Worm (Caenorhabditis elegans): Measurements from ENCODE around the gene gcc-2.
A peak's percentile ranks its signal among the peaks of the same experiment; 100 is the strongest.

The gcc-2 gene

DNA sequence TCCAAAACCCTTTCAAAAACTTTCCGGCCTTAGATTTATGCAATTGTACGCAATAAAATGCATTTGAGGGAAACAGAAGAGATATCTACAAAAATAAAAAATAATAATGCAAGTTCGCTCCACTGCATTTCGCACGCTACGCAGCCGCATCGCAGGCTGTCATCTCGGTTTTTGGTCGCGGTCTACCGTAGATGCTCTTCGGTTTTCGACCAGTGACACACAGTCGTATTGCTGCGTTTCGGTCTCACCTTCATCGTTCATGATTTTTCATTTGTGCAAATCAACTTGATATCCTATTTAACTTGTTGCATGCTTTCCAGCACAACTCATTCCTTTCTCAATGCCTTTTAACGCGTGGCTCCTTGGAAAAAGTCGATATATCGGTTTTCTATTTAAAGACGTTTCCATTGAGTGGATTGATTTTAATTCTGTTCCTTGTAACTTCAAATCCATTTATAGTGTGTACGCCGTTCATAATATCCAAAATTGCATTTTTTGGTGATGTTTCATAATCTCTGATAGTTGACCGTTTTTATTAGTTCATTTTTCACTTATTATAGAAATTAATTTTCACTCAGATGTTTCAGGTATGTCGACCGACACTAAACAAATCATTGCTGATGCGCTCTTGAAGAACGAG is 18.8 kb upstream of the gcc-2 start, which contains the start of gene vha-1 (continued):
- TF ChIP-seq lin-15B (tag; optimal IDR thresholded peaks at IDR 0.05), result peak; percentile 40
- peak; percentile 69; the same call in 1 of the 2 replicates for TF ChIP-seq madf-9 (GFP tag; conservative IDR thresholded peaks at IDR 0.05)
- peak; percentile 60; the same call in 1 of the 2 replicates for TF ChIP-seq pha-4 (GFP tag; IDR thresholded peaks at IDR 0.05)
- TF ChIP-seq pha-4 (tag; optimal IDR thresholded peaks at IDR 0.05), result no peak
- 0 out of 2 replicates have a peak, but pooled peaks have one; percentile 46 for TF ChIP-seq tra-1 (GFP tag; IDR thresholded peaks at IDR 0.05)
- TF ChIP-seq arid-1 (GFP tag; conservative IDR thresholded peaks at IDR 0.05), result peak; percentile 44
- TF ChIP-seq aha-1 (tag), result peak; percentile 48
- peak; percentile 70 for TF ChIP-seq hlh-30 (tag; optimal IDR thresholded peaks at IDR 0.05; ENCODE audit: insufficient read depth)
- no peak for TF ChIP-seq R02D3.7 (tag; optimal IDR thresholded peaks at IDR 0.05)
- peak; percentile 42; the same call in 1 of the 2 replicates for TF ChIP-seq ceh-44 (GFP tag; IDR thresholded peaks at IDR 0.05)
- TF ChIP-seq hlh-11 (tag; optimal IDR thresholded peaks at IDR 0.05), result peak; percentile 88
- no peak; the same call in 1 of the 2 replicates for TF ChIP-seq nhr-42 (GFP tag; IDR thresholded peaks at IDR 0.05)
- peak; percentile 26 for TF ChIP-seq fkh-10 (GFP tag; optimal IDR thresholded peaks at IDR 0.05)
- TF ChIP-seq nhr-10 (tag; optimal IDR thresholded peaks at IDR 0.05), result peak; percentile 78
- TF ChIP-seq lsy-2 (tag; optimal IDR thresholded peaks at IDR 0.05), result peak; percentile 91 to 96
- peak; percentile 77 for TF ChIP-seq T26A8.4 (GFP tag; IDR thresholded peaks at IDR 0.05)
- TF ChIP-seq vab-7 (GFP tag; IDR thresholded peaks at IDR 0.05), result no peak
- TF ChIP-seq dmd-8 (GFP tag; IDR thresholded peaks at IDR 0.05), result no peak

DNA sequence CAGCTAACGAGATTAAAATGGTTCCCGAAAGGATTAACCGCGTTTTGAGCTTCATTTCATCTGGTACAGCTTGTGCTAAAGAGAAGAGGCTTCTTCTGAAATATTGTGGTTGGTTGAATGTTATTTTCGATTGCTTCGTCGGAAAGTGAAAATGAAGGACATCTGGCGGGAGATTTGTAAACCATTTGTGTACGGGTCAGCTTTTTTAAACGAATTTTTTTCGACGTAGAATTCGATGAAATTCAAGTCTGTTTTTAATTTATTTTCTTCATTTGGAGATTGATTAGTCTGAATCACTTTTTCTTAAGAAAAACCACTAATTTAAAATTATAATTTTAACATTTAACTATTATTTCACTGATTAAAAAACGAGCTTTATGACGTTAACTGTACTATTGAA is 18.3 kb upstream of the gcc-2 start, which contains the start of gene sqv-3:
sqv-3 (minus strand) TSS at position 101 of the 400 bp plus-strand sequence.
- no peak for TF ChIP-seq T26A8.4 (GFP tag; IDR thresholded peaks at IDR 0.05)
- TF ChIP-seq mdt-29 (GFP tag; IDR thresholded peaks at IDR 0.05), result no peak
- no peak for TF ChIP-seq ZK337.2 (GFP tag; IDR thresholded peaks at IDR 0.05)
- no peak for TF ChIP-seq ztf-7 (tag; optimal IDR thresholded peaks at IDR 0.05)
- no peak for TF ChIP-seq dmd-8 (GFP tag; IDR thresholded peaks at IDR 0.05)
- no peak for TF ChIP-seq mdl-1 (tag; optimal IDR thresholded peaks at IDR 0.05)
- no peak for TF ChIP-seq pqm-1 (tag; optimal IDR thresholded peaks at IDR 0.05)
- no peak for TF ChIP-seq nhr-77 (tag; optimal IDR thresholded peaks at IDR 0.05)
- no peak for TF ChIP-seq vab-7 (GFP tag; IDR thresholded peaks at IDR 0.05)
- no peak for TF ChIP-seq saeg-2 (GFP tag; IDR thresholded peaks at IDR 0.05)
- TF ChIP-seq ceh-28 (tag; optimal IDR thresholded peaks at IDR 0.05), result no peak
- no peak for TF ChIP-seq pha-4 (GFP tag; IDR thresholded peaks at IDR 0.05)
- no peak for TF ChIP-seq pha-4 (tag; optimal IDR thresholded peaks at IDR 0.05)
- TF ChIP-seq dve-1 (tag; optimal IDR thresholded peaks at IDR 0.05; ENCODE audit: insufficient read depth), result no peak
- no peak for TF ChIP-seq F44E2.7 (GFP tag; IDR thresholded peaks at IDR 0.05)
- no peak for TF ChIP-seq nhr-41 (GFP tag; IDR thresholded peaks at IDR 0.05)
- TF ChIP-seq nhr-42 (GFP tag; IDR thresholded peaks at IDR 0.05), result no peak
- no peak for TF ChIP-seq nhr-6 (tag; optimal IDR thresholded peaks at IDR 0.05)
- no peak for TF ChIP-seq spr-1 (tag; optimal IDR thresholded peaks at IDR 0.05)
- no peak for TF ChIP-seq nhr-48 (tag; optimal IDR thresholded peaks at IDR 0.05)

DNA sequence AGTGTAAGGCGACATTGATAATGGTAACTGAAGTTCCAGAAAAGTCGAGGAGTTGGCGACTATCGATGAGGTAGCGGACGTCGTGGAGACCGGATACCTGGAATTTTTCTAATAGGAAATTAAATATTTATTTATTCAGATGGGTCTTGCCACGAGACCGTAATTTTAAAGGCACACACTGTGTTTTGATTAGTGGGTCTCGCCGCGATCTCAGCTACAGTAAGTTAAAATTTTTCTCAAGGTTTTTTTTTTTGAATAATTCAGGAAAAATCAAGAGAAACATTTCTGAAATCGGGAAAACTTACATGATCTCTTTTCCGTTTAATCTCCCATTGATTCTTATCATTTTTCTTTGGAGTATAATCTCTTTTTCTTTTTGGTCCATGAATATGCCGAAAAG is 17.1 kb upstream of the gcc-2 start:
- TF ChIP-seq F10B5.3 (tag; optimal IDR thresholded peaks at IDR 0.05) (no peak), lin-38 (GFP tag; IDR thresholded peaks at IDR 0.05) (peak; percentile 32; the same call in 1 of the 2 replicates)

DNA sequence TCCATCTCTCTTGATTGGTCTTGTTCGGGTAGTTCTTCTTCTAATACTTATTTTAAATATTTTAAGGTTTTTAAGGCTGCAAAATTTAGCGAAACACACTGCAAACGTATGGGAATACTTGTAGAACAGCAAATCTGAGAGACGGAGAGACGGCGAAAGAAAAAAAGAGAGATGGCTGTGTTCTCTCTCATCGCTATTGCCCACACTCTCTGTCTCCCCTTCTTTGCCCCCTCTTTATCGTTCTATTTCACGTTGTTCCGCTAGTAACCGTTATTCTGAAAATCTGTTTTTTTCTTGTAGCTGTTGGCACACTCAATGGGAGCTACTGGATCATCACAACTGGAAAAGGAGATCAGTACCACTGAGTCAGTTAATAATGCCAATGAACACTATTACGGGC is 14.4 kb upstream of the gcc-2 start, which contains the start of gene usp-46:
usp-46 (plus strand) TSS at position 301 of the 400 bp plus-strand sequence.
- TF ChIP-seq mep-1 (tag; optimal IDR thresholded peaks at IDR 0.05) (peak; percentile 7), ZK337.2 (GFP tag; IDR thresholded peaks at IDR 0.05) (no peak), dve-1 (tag; optimal IDR thresholded peaks at IDR 0.05; ENCODE audit: insufficient read depth) (peak; percentile 10), hmg-1.1 (GFP tag; IDR thresholded peaks at IDR 0.05) (0 out of 2 replicates have a peak, but pooled peaks have one; percentile 18), hlh-11 (tag; optimal IDR thresholded peaks at IDR 0.05) (peak; percentile 4), mdl-1 (tag; optimal IDR thresholded peaks at IDR 0.05) (no peak), mes-2 (tag; optimal IDR thresholded peaks at IDR 0.05; ENCODE audit: poor library complexity, severe bottlenecking) (peak; percentile 22), nhr-28 (tag; optimal IDR thresholded peaks at IDR 0.05) (peak; percentile 4)
